Fruit fly (Drosophila melanogaster): Measurements from ENCODE around the gene CG13461.

Gene CG13461

dm6 chr3L:15023192-15023591 lies 29.1 kb downstream of the CG13461 start, which contains the start of gene CG32148:
TSS of gene CG32148 (plus strand) at chr3L:15023492.
- TF ChIP-seq CG34406 (GFP tag; optimal IDR thresholded peaks at IDR 0.05): no peak
- TF ChIP-seq lz (GFP tag; optimal IDR thresholded peaks at IDR 0.05): no peak
- no peak for TF ChIP-seq ss (GFP tag; optimal IDR thresholded peaks at IDR 0.05)
- no peak for TF ChIP-seq achi (GFP tag; optimal IDR thresholded peaks at IDR 0.05)
- TF ChIP-seq CG6276 (GFP tag; optimal IDR thresholded peaks at IDR 0.05): no peak
- TF ChIP-seq CG11902 (GFP tag; optimal IDR thresholded peaks at IDR 0.05): no peak

DNA sequence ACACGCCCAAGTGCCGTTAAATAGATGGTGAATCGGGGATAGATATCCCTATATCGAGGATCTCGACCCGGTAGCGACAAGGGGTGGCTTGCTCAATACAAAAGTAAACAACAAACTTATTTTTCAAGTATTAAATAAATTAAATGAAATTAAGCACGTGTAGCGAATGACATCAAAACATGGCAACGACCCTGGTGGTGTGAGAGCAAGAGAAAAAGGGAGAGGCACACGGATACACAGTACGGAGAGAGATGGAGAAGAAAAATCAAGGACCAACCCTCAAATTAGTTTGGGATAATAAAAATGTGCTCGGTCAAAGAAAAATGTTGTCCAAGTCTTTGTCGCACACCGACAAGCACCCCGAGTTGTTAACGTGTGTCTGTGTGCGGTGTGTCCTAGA lies 31.3 kb downstream of the CG13461 start:
- TF ChIP-seq cyc (GFP tag; optimal IDR thresholded peaks at IDR 0.05) (no peak), dac (GFP tag; optimal IDR thresholded peaks at IDR 0.05) (no peak), CG8119 (GFP tag; IDR thresholded peaks at IDR 0.05) (no peak), CG16779 (tag; optimal IDR thresholded peaks at IDR 0.05) (no peak), Smox (GFP tag; optimal IDR thresholded peaks at IDR 0.05) (no peak), Eip78C (GFP tag) (no peak), pdm3 (GFP tag; optimal IDR thresholded peaks at IDR 0.05) (no peak), Sox14 (GFP tag; optimal IDR thresholded peaks at IDR 0.05) (no peak), vri (GFP tag; optimal IDR thresholded peaks at IDR 0.05) (no peak), CG7368 (GFP tag; optimal IDR thresholded peaks at IDR 0.05) (no peak)

DNA sequence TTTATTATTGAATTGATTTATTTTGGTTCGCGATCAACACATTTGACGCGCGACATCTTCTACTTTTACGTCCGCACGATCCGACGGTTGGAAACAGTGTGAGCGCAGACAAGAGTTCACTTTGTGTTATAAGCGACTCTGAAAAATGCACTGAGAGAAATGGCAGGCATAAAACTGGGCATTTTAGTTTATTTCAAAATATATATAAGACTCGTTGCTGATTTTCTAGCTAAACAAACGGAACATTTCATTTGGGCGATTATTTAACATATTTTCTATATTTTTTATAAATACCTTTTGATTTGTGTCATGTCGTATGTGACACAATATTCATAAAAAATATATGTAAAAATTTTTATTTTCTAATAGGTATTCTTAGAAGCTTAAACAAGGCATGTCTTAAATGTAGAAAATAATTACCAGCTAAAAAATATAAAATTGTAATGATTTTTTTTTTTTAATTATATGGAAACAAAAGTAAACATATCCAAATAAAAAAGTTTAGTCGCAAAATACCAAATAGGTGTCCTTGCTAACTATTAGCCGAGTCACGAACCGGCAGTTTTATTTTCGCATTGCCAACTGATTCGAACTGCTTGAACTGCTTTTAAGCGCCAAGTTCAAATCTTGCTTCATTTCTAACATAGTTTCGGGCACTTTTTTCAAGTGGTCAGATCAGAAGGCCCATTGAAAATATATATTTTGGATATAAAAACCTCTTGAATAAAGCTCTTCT lies 38.2 kb downstream of the CG13461 start, which contains the start of gene Reck:
TSS of gene Reck (minus strand) at position 106 of the 736 bp plus-strand sequence.
- TF ChIP-seq CG15336 (GFP tag; IDR thresholded peaks at IDR 0.05) (peak; percentile 96), esn (GFP tag; optimal IDR thresholded peaks at IDR 0.05) (peak; percentile 87), salr (GFP tag; optimal IDR thresholded peaks at IDR 0.05) (peak; percentile 67 to 82), Hr38 (GFP tag; optimal IDR thresholded peaks at IDR 0.05) (no peak), CG6792 (GFP tag; optimal IDR thresholded peaks at IDR 0.05) (peak; percentile 74), CG10669 (GFP tag; optimal IDR thresholded peaks at IDR 0.05) (peak; percentile 87), CG8319 (GFP tag; optimal IDR thresholded peaks at IDR 0.05) (peak; percentile 62), CG8632 (GFP tag; optimal IDR thresholded peaks at IDR 0.05) (peak; percentile 83), Hr39 (GFP tag; optimal IDR thresholded peaks at IDR 0.05) (peak; percentile 57), dsx (GFP tag; optimal IDR thresholded peaks at IDR 0.05; ENCODE audit: poor library complexity, severe bottlenecking) (peak; percentile 83), Met (GFP tag; optimal IDR thresholded peaks at IDR 0.05) (peak; percentile 85), Hr4 (GFP tag; optimal IDR thresholded peaks at IDR 0.05) (peak; percentile 94), net (GFP tag; optimal IDR thresholded peaks at IDR 0.05) (peak; percentile 93), Lpt (GFP tag; optimal IDR thresholded peaks at IDR 0.05) (peak; percentile 89), CG11762 (GFP tag; optimal IDR thresholded peaks at IDR 0.05; ENCODE audit: insufficient read depth) (peak; percentile 84), Eip75B (GFP tag; optimal IDR thresholded peaks at IDR 0.05) (peak; percentile 85), CG6808 (GFP tag; optimal IDR thresholded peaks at IDR 0.05) (peak; percentile 82), Sox102F (GFP tag; optimal IDR thresholded peaks at IDR 0.05) (peak; percentile 81), CG10631 (GFP tag; optimal IDR thresholded peaks at IDR 0.05) (peak; percentile 88), CG34406 (GFP tag; optimal IDR thresholded peaks at IDR 0.05) (peak; percentile 83), CG11902 (GFP tag; optimal IDR thresholded peaks at IDR 0.05) (peak; percentile 41), Sox14 (GFP tag; optimal IDR thresholded peaks at IDR 0.05) (peak; percentile 79), CG6276 (GFP tag; optimal IDR thresholded peaks at IDR 0.05) (peak; percentile 92), CG11294 (GFP tag; IDR thresholded peaks at IDR 0.05) (peak; percentile 74), CG6163 (GFP tag; IDR thresholded peaks at IDR 0.05) (peak; percentile 95), CG9139 (GFP tag; optimal IDR thresholded peaks at IDR 0.05) (peak; percentile 78), Smox (GFP tag; optimal IDR thresholded peaks at IDR 0.05) (peak; percentile 79), Eip93F (GFP tag; optimal IDR thresholded peaks at IDR 0.05) (peak; percentile 61), eg (GFP tag; IDR thresholded peaks at IDR 0.05) (peak; percentile 97), CG8119 (GFP tag; IDR thresholded peaks at IDR 0.05) (peak; percentile 96), acj6 (GFP tag; optimal IDR thresholded peaks at IDR 0.05) (peak; percentile 91), Blimp-1 (GFP tag; optimal IDR thresholded peaks at IDR 0.05) (peak; percentile 35), achi (GFP tag; optimal IDR thresholded peaks at IDR 0.05) (peak; percentile 91), cyc (GFP tag; optimal IDR thresholded peaks at IDR 0.05) (peak; percentile 68), Sox15 (GFP tag; optimal IDR thresholded peaks at IDR 0.05) (peak; percentile 49), ss (GFP tag; optimal IDR thresholded peaks at IDR 0.05) (peak; percentile 82 to 83), Ets21C (GFP tag; optimal IDR thresholded peaks at IDR 0.05) (peak; percentile 48), CG31627 (GFP tag; optimal IDR thresholded peaks at IDR 0.05) (peak; percentile 61), vri (GFP tag; optimal IDR thresholded peaks at IDR 0.05) (peak; percentile 76), lz (GFP tag; optimal IDR thresholded peaks at IDR 0.05) (peak; percentile 55)
